Worm (Caenorhabditis elegans) whole organism, L1 larva: ENCODE measurements around the gene T22F7.3.

Experiments
- ama-1 ChIP-seq: fragments of 150-350 bp; optimal IDR thresholded peaks from 2 replicates; lab custom pipeline; 2014
- fkh-4 ChIP-seq: sonication (generic microtip); optimal IDR thresholded peaks from 2 replicates; lab custom pipeline; 2016; ENCODE audit warnings: missing compliant biosample characterization, missing genetic modification characterization, borderline replicate concordance
- hlh-4 ChIP-seq: sonication (generic microtip); optimal IDR thresholded peaks from 2 replicates; lab custom pipeline; 2016; ENCODE audit warnings: mild to moderate bottlenecking, missing genetic modification characterization, missing compliant biosample characterization
- irx-1 ChIP-seq: sonication (generic microtip); optimal IDR thresholded peaks from 2 replicates; lab custom pipeline; 2016; ENCODE audit warnings: missing genetic modification characterization, missing compliant biosample characterization
- lin-15B ChIP-seq: fragments of 150-350 bp; sonication (generic microtip); optimal IDR thresholded peaks from 3 replicates; lab custom pipeline; 2014; ENCODE audit warnings: missing biosample characterization, missing genetic modification characterization
- lin-35 ChIP-seq, 2 experiments: fragments of 150-350 bp; optimal IDR thresholded peaks; 2 replicates each; lab custom pipeline; 2014; ENCODE audit warnings: missing biosample characterization in 2 of 2, missing genetic modification characterization in 2 of 2, missing genetic modification reagents in 2 of 2
- mdl-1 ChIP-seq, 2 experiments: fragments of 150-350 bp; optimal IDR thresholded peaks; 2 replicates each; lab custom pipeline; 2014 to 2017; ENCODE audit warnings: missing biosample characterization in 2 of 2, missing genetic modification characterization in 2 of 2, inconsistent platforms in 1 of 2
- nhr-76 ChIP-seq: sonication (generic microtip); optimal IDR thresholded peaks from 2 replicates; lab custom pipeline; 2017; ENCODE audit warnings: missing biosample characterization, missing genetic modification characterization
- pqm-1 ChIP-seq: sonication (generic microtip); optimal IDR thresholded peaks from 3 replicates; lab custom pipeline; 2017; ENCODE audit warnings: missing biosample characterization, missing genetic modification characterization
- skn-1 ChIP-seq: fragments of 150-350 bp; optimal IDR thresholded peaks from 2 replicates; lab custom pipeline; 2014; ENCODE audit warnings: missing biosample characterization, missing genetic modification characterization
- sox-4 ChIP-seq: sonication (generic microtip); optimal IDR thresholded peaks from 2 replicates; lab custom pipeline; 2016; ENCODE audit warnings: missing genetic modification characterization, missing compliant biosample characterization
- sptf-1 ChIP-seq: fragments of 150-350 bp; optimal IDR thresholded peaks from 2 replicates; lab custom pipeline; 2014; ENCODE audit warnings: missing biosample characterization, missing genetic modification characterization
- ztf-11 ChIP-seq, 2 experiments: sonication (generic microtip); optimal IDR thresholded peaks; 2 replicates each; lab custom pipeline; 2016 to 2017; ENCODE audit warnings: missing genetic modification characterization in 2 of 2, missing biosample characterization in 1 of 2, missing compliant biosample characterization in 1 of 2

ce11 chrIII:555650-556049 lies 31.8 kb upstream of the T22F7.3 start, which contains the start of gene B0353.1:
- TF ChIP-seq fkh-4 (tag; lab: Kevin White, UChicago) (no peak), pqm-1 (tag; lab: Kevin White, UChicago) (no peak), sptf-1 (tag; lab: Kevin White, UChicago) (no peak), irx-1 (tag; lab: Kevin White, UChicago) (no peak), ztf-11 (tag; optimal IDR thresholded peaks at IDR 0.05; lab: Kevin White, UChicago) (no peak), ama-1 (lab: Kevin White, UChicago) (no peak), sox-4 (tag; lab: Kevin White, UChicago) (no peak), lin-35 (GFP tag; optimal IDR thresholded peaks at IDR 0.05; lab: Kevin White, UChicago) (no peak), lin-15B (tag; lab: Kevin White, UChicago) (no peak), skn-1 (tag; lab: Kevin White, UChicago) (no peak), nhr-76 (tag; lab: Kevin White, UChicago) (no peak), hlh-4 (tag; lab: Kevin White, UChicago) (no peak), mdl-1 (tag; optimal IDR thresholded peaks at IDR 0.05; lab: Kevin White, UChicago) (no peak)
